Worm (Caenorhabditis elegans) whole organism, young adult: ENCODE measurements around the gene F35E8.13.

Experiments used
- B0261.1 ChIP-seq: sonication (generic microtip); optimal IDR thresholded peaks from 2 replicates; lab custom pipeline; 2016; ENCODE audit warnings: mild to moderate bottlenecking, missing genetic modification characterization, moderate library complexity, missing compliant biosample characterization
- F55B11.4 ChIP-seq: sonication (generic microtip); optimal IDR thresholded peaks from 2 replicates; lab custom pipeline; 2016; ENCODE audit warnings: missing compliant biosample characterization, missing genetic modification characterization, borderline replicate concordance; ENCODE audit not compliant: insufficient read depth
- K11D2.4 ChIP-seq: fragments of 200-800 bp; sonication (Bioruptor generic); IDR thresholded peaks from 2 replicates; pipeline ENCODE4 v1.3.6; 2022; ENCODE audit warnings: missing genetic modification reagents, missing genetic modification characterization, missing compliant biosample characterization
- T07F8.4 ChIP-seq: sonication (generic microtip); optimal IDR thresholded peaks from 2 replicates; lab custom pipeline; 2016; ENCODE audit warnings: mild to moderate bottlenecking, missing genetic modification characterization, moderate library complexity, missing compliant biosample characterization
- ceh-100 ChIP-seq: fragments of 200-800 bp; sonication (Bioruptor generic); IDR thresholded peaks from 2 replicates; pipeline ENCODE4 v1.3.6; 2022; ENCODE audit warnings: missing genetic modification reagents, missing genetic modification characterization, missing compliant biosample characterization
- gei-17 ChIP-seq: fragments of 200-800 bp; sonication (Bioruptor generic); optimal IDR thresholded peaks from 2 replicates; lab custom pipeline; 2018; ENCODE audit warnings: mild to moderate bottlenecking, missing genetic modification characterization, missing compliant biosample characterization
- nfya-1 ChIP-seq: sonication (generic microtip); optimal IDR thresholded peaks from 2 replicates; lab custom pipeline; 2017; ENCODE audit warnings: antibody characterized with exemption, missing compliant biosample characterization, missing genetic modification characterization, borderline replicate concordance; ENCODE audit not compliant: insufficient read depth
- nhr-90 ChIP-seq: sonication (generic microtip); optimal IDR thresholded peaks from 2 replicates; lab custom pipeline; 2016; ENCODE audit warnings: missing genotype, mild to moderate bottlenecking, missing genetic modification characterization, missing compliant biosample characterization
- unc-130 ChIP-seq: sonication (generic microtip); optimal IDR thresholded peaks from 2 replicates; lab custom pipeline; 2016; ENCODE audit warnings: missing genetic modification reagents, missing genetic modification characterization, missing compliant biosample characterization

DNA sequence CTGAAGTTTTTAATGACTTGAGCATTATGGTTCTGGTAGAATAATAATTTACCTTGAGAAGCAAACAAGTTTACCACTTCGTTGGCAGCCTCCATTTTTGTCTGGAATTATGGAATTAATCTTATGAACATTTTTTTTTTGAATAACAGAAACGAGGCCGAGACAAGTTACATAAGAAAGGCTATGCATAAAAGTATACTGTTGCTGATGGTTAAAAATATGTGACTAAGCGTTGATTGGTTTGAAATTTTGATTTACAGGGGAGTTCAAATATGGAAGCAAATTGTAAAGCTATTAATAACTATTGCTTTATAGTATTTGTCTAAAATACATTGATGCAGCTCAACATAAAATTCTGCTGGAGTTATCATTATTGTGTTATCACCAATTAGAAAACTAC lies 34.3 kb upstream of the F35E8.13 start, which contains the start of gene cgt-1:
- TF ChIP-seq F55B11.4 (tag; lab: Kevin White, UChicago) (no peak), nfya-1 (tag; lab: Kevin White, UChicago) (no peak), ceh-100 (GFP tag; lab: Robert Waterston, UW) (no peak), K11D2.4 (GFP tag; lab: Robert Waterston, UW) (no peak), T07F8.4 (tag; lab: Kevin White, UChicago) (no peak), unc-130 (GFP tag; lab: Kevin White, UChicago) (no peak), B0261.1 (no peak), gei-17 (no peak), nhr-90 (tag; lab: Kevin White, UChicago) (no peak)
